Worm (Caenorhabditis elegans) whole organism, L4/young adult: ENCODE data around the gene R07B7.9.

ENCODE experiments used
- W03F9.2 ChIP-seq: fragments of 150-350 bp; optimal IDR thresholded peaks from 2 replicates; lab custom pipeline; 2014; ENCODE audit warnings: missing biosample characterization, missing genetic modification characterization
- dao-5 ChIP-seq: sonication (generic microtip); optimal IDR thresholded peaks from 2 replicates; lab custom pipeline; 2016; ENCODE audit warnings: missing genotype, missing genetic modification characterization, moderate library complexity, missing compliant biosample characterization
- him-1 ChIP-seq: sonication (generic microtip); optimal IDR thresholded peaks from 2 replicates; lab custom pipeline; 2016; ENCODE audit warnings: missing genotype, missing genetic modification reagents, missing genetic modification characterization, missing compliant biosample characterization

DNA sequence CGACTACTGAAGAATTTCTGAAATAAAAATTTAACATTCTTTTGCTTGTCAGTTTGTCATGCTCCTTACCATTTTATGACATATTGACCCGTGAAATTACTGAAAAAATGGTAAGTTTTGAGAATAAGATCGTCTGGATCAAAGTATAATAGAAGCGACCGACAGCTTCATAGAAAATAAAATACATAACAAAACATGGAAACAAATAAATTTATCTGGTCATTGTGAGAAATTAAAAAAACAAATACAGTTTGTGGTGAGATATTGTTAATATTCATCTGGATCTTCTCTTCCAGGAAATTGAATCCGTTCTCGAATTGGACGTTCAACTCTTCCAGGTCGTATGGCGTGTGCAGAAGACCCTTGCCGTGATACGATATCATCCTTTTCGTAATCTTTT lies 48.1 kb downstream of the R07B7.9 start, which contains the start of gene pkc-1:
- TF ChIP-seq dao-5 (tag; lab: Kevin White, UChicago), result no peak
- no peak for TF ChIP-seq him-1 (tag; lab: Kevin White, UChicago)
- no peak for TF ChIP-seq W03F9.2 (tag; lab: Kevin White, UChicago)
